Worm (Caenorhabditis elegans): ENCODE results near the gene F41B4.2.

F41B4.2 gene

ce11 chrX:6867707-6868106 lies 32.6 kb upstream of the F41B4.2 start (continued):
- TF ChIP-seq snpc-1.1 (tag; optimal IDR thresholded peaks at IDR 0.05; ENCODE audit: insufficient read depth) (peak; percentile 44), unc-130 (GFP tag; optimal IDR thresholded peaks at IDR 0.05) (peak; percentile 6), ztf-22 (GFP tag; optimal IDR thresholded peaks at IDR 0.05) (peak; percentile 65), atf-7 (tag; optimal IDR thresholded peaks at IDR 0.05) (peak; percentile 58), ceh-27 (GFP tag; optimal IDR thresholded peaks at IDR 0.05) (peak; percentile 77), lsy-27 (tag; optimal IDR thresholded peaks at IDR 0.05; ENCODE audit: borderline replicate concordance, insufficient read depth) (no peak), F37B4.10 (GFP tag; IDR thresholded peaks at IDR 0.05) (0 out of 2 replicates have a peak, but pooled peaks have one; percentile 42), rec-8 (tag; optimal IDR thresholded peaks at IDR 0.05) (peak; percentile 88 to 95), unc-62 (GFP tag; optimal IDR thresholded peaks at IDR 0.05) (no peak), madf-6 (GFP tag; IDR thresholded peaks at IDR 0.05) (peak; percentile 73), let-607 (tag; optimal IDR thresholded peaks at IDR 0.05) (peak; percentile 61 to 62), sdz-38 (tag; optimal IDR thresholded peaks at IDR 0.05) (no peak), mxl-1 (tag; optimal IDR thresholded peaks at IDR 0.05) (peak; percentile 88), ets-4 (GFP tag; optimal IDR thresholded peaks at IDR 0.05) (peak; percentile 61), tbx-9 (tag; optimal IDR thresholded peaks at IDR 0.05; ENCODE audit: borderline replicate concordance) (no peak), ccch-3 (GFP tag; optimal IDR thresholded peaks at IDR 0.05) (no peak), repo-1 (tag; optimal IDR thresholded peaks at IDR 0.05) (peak; percentile 72), nhr-120 (GFP tag; IDR thresholded peaks at IDR 0.05) (peak; percentile 90; the same call in 1 of the 2 replicates), snpc-1.3 (tag; optimal IDR thresholded peaks at IDR 0.05; ENCODE audit: insufficient read depth) (peak; percentile 86), madf-3 (GFP tag; IDR thresholded peaks at IDR 0.05) (peak; percentile 75; the same call in 1 of the 2 replicates), ztf-3 (GFP tag; optimal IDR thresholded peaks at IDR 0.05) (no peak), Y53G8AR.9 (GFP tag; conservative IDR thresholded peaks at IDR 0.05) (peak; percentile 84), egrh-3 (GFP tag; IDR thresholded peaks at IDR 0.05) (no peak), ztf-25 (GFP tag; IDR thresholded peaks at IDR 0.05) (peak; percentile 86), dpff-1 (tag; optimal IDR thresholded peaks at IDR 0.05) (no peak), attf-6 (GFP tag; IDR thresholded peaks at IDR 0.05) (peak; percentile 79), akir-1 (GFP tag; optimal IDR thresholded peaks at IDR 0.05) (no peak), nhr-90 (tag; optimal IDR thresholded peaks at IDR 0.05) (peak; percentile 87), somi-1 (GFP tag; optimal IDR thresholded peaks at IDR 0.05) (peak; percentile 69)

ce11 chrX:6866900-6867299 lies 31.8 kb upstream of the F41B4.2 start:
- TF ChIP-seq die-1 (tag; optimal IDR thresholded peaks at IDR 0.05) (peak; percentile 17), B0261.1 (tag; optimal IDR thresholded peaks at IDR 0.05) (peak; percentile 60), hmg-1.2 (GFP tag; IDR thresholded peaks at IDR 0.05) (peak; percentile 98), rpc-1 (optimal IDR thresholded peaks at IDR 0.05) (peak; percentile 48), rpc-1 (tag; optimal IDR thresholded peaks at IDR 0.05) (peak; percentile 54), nfya-2 (GFP tag; IDR thresholded peaks at IDR 0.05) (no peak), gei-17 (GFP tag; optimal IDR thresholded peaks at IDR 0.05) (no peak), lin-26 (GFP tag; IDR thresholded peaks at IDR 0.05) (peak; percentile 60; the same call in 1 of the 2 replicates), tbp1 (GFP tag; optimal IDR thresholded peaks at IDR 0.05) (peak; percentile 82), F49E8.2 (tag; optimal IDR thresholded peaks at IDR 0.05; ENCODE audit: insufficient read depth) (no peak)
